Worm (Caenorhabditis elegans) whole organism, L4 larva: ENCODE data around the gene srx-125.

Source experiments
- D1046.2 ChIP-seq: fragments of 200-800 bp; sonication (Bioruptor generic); IDR thresholded peaks from 2 replicates; pipeline ENCODE4 v1.3.6; 2022; ENCODE audit warnings: missing genetic modification characterization, missing compliant biosample characterization
- F37D6.2 ChIP-seq: sonication (generic microtip); optimal IDR thresholded peaks from 2 replicates; lab custom pipeline; 2016; ENCODE audit warnings: mild to moderate bottlenecking, missing genetic modification characterization, missing compliant biosample characterization
- F44E2.7 ChIP-seq: fragments of 200-800 bp; sonication (Bioruptor generic); IDR thresholded peaks from 2 replicates; pipeline ENCODE4 v2.1.2; 2022; ENCODE audit warnings: missing genetic modification characterization, missing compliant biosample characterization
- R02D3.7 ChIP-seq: fragments of 150-350 bp; sonication (generic microtip); optimal IDR thresholded peaks from 3 replicates; lab custom pipeline; 2014; ENCODE audit warnings: missing biosample characterization, missing genetic modification characterization
- Y75B8A.6 ChIP-seq: fragments of 200-800 bp; sonication (Bioruptor generic); IDR thresholded peaks from 2 replicates; pipeline ENCODE4 v1.3.6; 2022; ENCODE audit warnings: missing genetic modification reagents, missing genetic modification characterization, missing compliant biosample characterization
- ama-1 ChIP-seq: fragments of 150-350 bp; optimal IDR thresholded peaks from 2 replicates; lab custom pipeline; 2014; ENCODE audit warnings: inconsistent platforms, mixed read lengths
- attf-4 ChIP-seq: sonication (generic microtip); optimal IDR thresholded peaks from 3 replicates; lab custom pipeline; 2017; ENCODE audit warnings: missing biosample characterization, missing genetic modification characterization
- ces-1 ChIP-seq: fragments of 150-350 bp; sonication (generic microtip); optimal IDR thresholded peaks from 4 replicates; lab custom pipeline; 2014; ENCODE audit warnings: missing biosample characterization, missing genetic modification reagents, missing genetic modification characterization
- daf-16 ChIP-seq, 3 experiments: sonication (generic microtip); optimal IDR thresholded peaks; 2 replicates each; lab custom pipeline; 2016 to 2017; ENCODE audit warnings: missing genetic modification characterization in 3 of 3, missing genetic modification reagents in 3 of 3, mild to moderate bottlenecking in 2 of 3, missing compliant biosample characterization in 2 of 3, missing biosample characterization in 1 of 3, moderate library complexity in 1 of 3
- daf-8 ChIP-seq: fragments of 200-800 bp; sonication (Bioruptor generic); IDR thresholded peaks from 2 replicates; pipeline ENCODE4 v1.3.6; 2022; ENCODE audit warnings: missing genetic modification characterization, missing compliant biosample characterization
- duxl-1 ChIP-seq: sonication (generic microtip); optimal IDR thresholded peaks from 2 replicates; lab custom pipeline; 2016; ENCODE audit warnings: mild to moderate bottlenecking, missing genetic modification characterization, moderate library complexity, missing compliant biosample characterization; ENCODE audit not compliant: poor library complexity
- hlh-30 ChIP-seq: sonication (generic microtip); optimal IDR thresholded peaks from 2 replicates; lab custom pipeline; 2017; ENCODE audit warnings: antibody characterized with exemption, mild to moderate bottlenecking, missing genetic modification characterization, missing compliant biosample characterization; ENCODE audit not compliant: insufficient read depth
- lim-7 ChIP-seq: fragments of 200-800 bp; sonication (Bioruptor generic); IDR thresholded peaks from 2 replicates; pipeline ENCODE4 v1.3.6; 2022; ENCODE audit warnings: missing genetic modification characterization, missing compliant biosample characterization
- lin-39 ChIP-seq: fragments of 150-350 bp; optimal IDR thresholded peaks from 2 replicates; lab custom pipeline; 2014; ENCODE audit warnings: missing biosample characterization, missing genetic modification reagents, missing genetic modification characterization
- lir-3 ChIP-seq: sonication (generic microtip); optimal IDR thresholded peaks from 2 replicates; lab custom pipeline; 2016; ENCODE audit warnings: mild to moderate bottlenecking, missing genetic modification characterization, missing compliant biosample characterization
- mdl-1 ChIP-seq, 2 experiments: fragments of 150-350 bp in 1 of 2; sonication (generic microtip) in 1 of 2; optimal IDR thresholded peaks; 2 replicates each; lab custom pipeline; 2014 to 2017; ENCODE audit warnings: missing biosample characterization in 2 of 2, missing genetic modification characterization in 2 of 2
- mxl-2 ChIP-seq: fragments of 200-800 bp; sonication (Bioruptor generic); conservative IDR thresholded peaks from 2 replicates; pipeline ENCODE4 v1.3.6; 2022; ENCODE audit warnings: missing genetic modification reagents, missing genetic modification characterization, missing compliant biosample characterization
- nhr-10 ChIP-seq: fragments of 150-350 bp; optimal IDR thresholded peaks from 2 replicates; lab custom pipeline; 2014; ENCODE audit warnings: missing biosample characterization, missing genetic modification characterization
- nhr-111 ChIP-seq: fragments of 200-800 bp; sonication (Bioruptor generic); optimal IDR thresholded peaks from 2 replicates; lab custom pipeline; 2018; ENCODE audit warnings: mild to moderate bottlenecking, missing genetic modification characterization, missing compliant biosample characterization
- nhr-6 ChIP-seq: fragments of 150-350 bp; optimal IDR thresholded peaks from 2 replicates; lab custom pipeline; 2014; ENCODE audit warnings: missing biosample characterization, missing genetic modification characterization
- nhr-77 ChIP-seq: fragments of 150-350 bp; optimal IDR thresholded peaks from 2 replicates; lab custom pipeline; 2014; ENCODE audit warnings: missing biosample characterization, missing genetic modification characterization
- rbr-2 ChIP-seq: sonication (generic microtip); optimal IDR thresholded peaks from 2 replicates; lab custom pipeline; 2016; ENCODE audit warnings: missing genotype, missing genetic modification characterization, missing compliant biosample characterization
- spr-1 ChIP-seq: sonication (generic microtip); optimal IDR thresholded peaks from 2 replicates; lab custom pipeline; 2016; ENCODE audit warnings: mild to moderate bottlenecking, missing genetic modification characterization, missing compliant biosample characterization
- unc-130 ChIP-seq: sonication (generic microtip); optimal IDR thresholded peaks from 2 replicates; lab custom pipeline; 2016; ENCODE audit warnings: missing genetic modification reagents, missing genetic modification characterization, missing compliant biosample characterization
- unc-62 ChIP-seq, 3 experiments: fragments of 150-350 bp in 1 of 3; sonication (generic microtip); optimal IDR thresholded peaks in 2 of 3; peaks in 1 of 3; 1 replicate in 1 of 3; 2 replicates in 2 of 3; lab custom pipeline; 2014 to 2017; ENCODE audit warnings: missing biosample characterization in 3 of 3, missing genetic modification characterization in 3 of 3, missing genetic modification reagents in 3 of 3, missing genotype in 1 of 3
- vab-7 ChIP-seq: fragments of 200-800 bp; sonication (Bioruptor generic); IDR thresholded peaks from 2 replicates; pipeline ENCODE4 v1.3.6; 2022; ENCODE audit warnings: missing genetic modification reagents, missing genetic modification characterization, missing compliant biosample characterization
- zfp-3 ChIP-seq: fragments of 200-800 bp; sonication (Bioruptor generic); conservative IDR thresholded peaks from 2 replicates; pipeline ENCODE4 v1.3.6; 2022; ENCODE audit warnings: missing genetic modification reagents, missing genetic modification characterization, missing compliant biosample characterization
- zip-11 ChIP-seq: fragments of 200-800 bp; sonication (Bioruptor generic); IDR thresholded peaks from 2 replicates; pipeline ENCODE4 v1.3.6; 2022; ENCODE audit warnings: missing genetic modification characterization, missing compliant biosample characterization
- zip-2 ChIP-seq: fragments of 150-350 bp; optimal IDR thresholded peaks from 2 replicates; lab custom pipeline; 2014; ENCODE audit warnings: missing biosample characterization, missing genetic modification characterization

The srx-125 gene

DNA sequence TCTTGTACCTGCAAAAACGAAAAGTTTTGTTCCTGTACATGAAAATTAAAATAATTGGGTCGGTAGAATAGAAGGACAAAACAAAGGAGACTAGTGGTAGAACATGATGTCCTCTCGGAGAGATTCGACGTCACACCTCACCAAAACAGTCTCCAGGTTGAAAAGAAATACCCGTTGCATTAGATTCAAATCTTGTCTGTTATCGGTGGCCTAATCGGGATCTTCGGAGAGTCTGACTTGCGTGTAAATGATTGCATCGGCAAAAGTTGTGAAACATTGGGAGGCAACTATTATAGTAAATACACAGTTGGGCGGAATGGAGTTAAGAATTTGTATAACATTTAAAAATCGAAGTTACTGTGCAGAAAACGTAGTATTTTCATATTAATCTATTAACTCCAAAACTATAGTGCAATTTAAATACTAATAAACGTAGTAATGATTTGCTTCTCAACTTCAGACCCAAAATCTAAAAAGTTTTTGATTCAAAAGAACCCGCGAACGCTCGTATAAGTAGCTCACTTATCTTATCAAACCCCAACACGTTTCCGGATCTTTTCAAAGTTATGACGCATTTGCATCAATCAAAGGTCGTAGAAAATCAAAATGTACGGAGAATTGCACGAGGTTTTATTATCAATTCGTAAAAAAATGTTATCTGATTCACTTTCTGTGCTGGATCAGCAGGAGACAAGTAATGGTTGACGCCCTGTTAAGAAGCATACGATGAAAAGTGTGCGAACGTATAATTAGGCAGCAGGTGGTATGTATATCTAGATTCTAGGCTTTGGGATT, 33.5 kb upstream of the srx-125 start, which contains the start of gene nhr-168 (continued):
- TF ChIP-seq zip-11 (GFP tag; lab: Robert Waterston, UW): no peak
- peak; percentile 58 for TF ChIP-seq nhr-77 (tag; lab: Kevin White, UChicago)

DNA sequence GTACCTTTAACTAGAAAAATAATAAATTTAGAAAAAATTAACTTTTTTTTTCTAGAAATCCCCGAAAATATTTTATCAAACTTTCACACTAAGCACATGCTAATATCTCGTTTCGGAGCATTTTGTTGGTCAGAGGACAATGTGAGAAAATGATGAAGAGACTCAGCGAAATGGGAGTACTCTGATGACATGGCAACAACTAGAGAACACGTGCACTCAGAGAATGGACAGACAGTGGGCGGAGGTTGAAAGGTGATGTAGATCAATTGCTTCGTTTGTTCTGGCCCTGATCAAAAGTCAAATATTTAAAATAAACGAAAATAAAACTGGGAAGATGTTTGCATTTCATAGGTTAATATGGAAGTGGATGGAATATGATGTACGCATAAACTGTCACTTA, 32.7 kb upstream of the srx-125 start:
- TF ChIP-seq attf-4 (tag; lab: Kevin White, UChicago) (no peak), hlh-30 (tag; lab: Kevin White, UChicago) (peak; percentile 60)
- TF ChIP-seq, all 104 proteins: peak for 1

DNA sequence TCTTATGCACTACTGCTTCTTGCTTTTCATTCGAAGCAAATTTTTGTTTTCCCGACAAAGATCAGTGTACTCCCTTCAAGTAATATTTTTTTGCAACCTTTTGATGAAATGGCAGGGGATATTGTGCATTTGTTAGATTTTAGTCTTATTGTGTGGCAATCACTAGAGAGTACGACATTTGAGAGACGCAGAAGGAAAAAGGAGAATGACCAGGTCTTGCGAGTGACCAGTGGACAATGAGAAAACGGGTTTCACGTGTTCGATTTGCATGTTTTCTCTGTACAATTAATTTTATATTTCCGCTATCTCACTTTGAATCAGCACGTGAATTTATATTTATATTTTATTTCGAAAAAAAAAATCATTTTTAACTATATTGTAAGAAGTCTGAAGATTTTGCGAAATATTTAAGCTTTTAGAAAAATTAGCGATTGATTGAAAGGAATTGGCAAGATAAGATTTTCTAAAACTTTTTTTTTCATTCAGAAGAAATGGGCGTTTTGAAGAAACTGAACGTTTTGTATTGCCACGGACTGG, 31.2 kb upstream of the srx-125 start, which contains the start of gene C50B6.9:
Gene C50B6.9, plus strand, starts transcription at position 487 of the 537 bp plus-strand sequence.
- TF ChIP-seq mxl-2 (no peak), zfp-3 (GFP tag; lab: Robert Waterston, UW) (no peak), F44E2.7 (GFP tag; lab: Robert Waterston, UW) (no peak), daf-16 (GFP tag; optimal IDR thresholded peaks at IDR 0.05; lab: Kevin White, UChicago) (no peak), daf-16 (tag; optimal IDR thresholded peaks at IDR 0.05; lab: Kevin White, UChicago) (no peak), ama-1 (lab: Kevin White, UChicago) (no peak), lim-7 (no peak), nhr-6 (tag; lab: Kevin White, UChicago) (peak; percentile 14), zip-2 (no peak), hlh-30 (tag; lab: Kevin White, UChicago) (peak; percentile 80), lin-39 (tag; lab: Kevin White, UChicago) (no peak), unc-130 (GFP tag; lab: Kevin White, UChicago) (no peak), F37D6.2 (no peak), daf-8 (no peak), lir-3 (tag; lab: Kevin White, UChicago) (no peak), duxl-1 (no peak), unc-62 (GFP tag; optimal IDR thresholded peaks at IDR 0.05 in 1 of 2; lab: Kevin White, UChicago) (peak in 1 of 2 experiments; percentile 28), unc-62 (tag; optimal IDR thresholded peaks at IDR 0.05; lab: Kevin White, UChicago) (no peak), R02D3.7 (no peak), ces-1 (GFP tag; lab: Kevin White, UChicago) (no peak), nhr-111 (GFP tag; lab: Kevin White, UChicago) (no peak), mdl-1 (tag; optimal IDR thresholded peaks at IDR 0.05; lab: Kevin White, UChicago) (peak in 1 of 2 experiments; percentile 52), Y75B8A.6 (GFP tag; lab: Robert Waterston, UW) (no peak), rbr-2 (no peak), D1046.2 (GFP tag; lab: Robert Waterston, UW) (no peak)

DNA sequence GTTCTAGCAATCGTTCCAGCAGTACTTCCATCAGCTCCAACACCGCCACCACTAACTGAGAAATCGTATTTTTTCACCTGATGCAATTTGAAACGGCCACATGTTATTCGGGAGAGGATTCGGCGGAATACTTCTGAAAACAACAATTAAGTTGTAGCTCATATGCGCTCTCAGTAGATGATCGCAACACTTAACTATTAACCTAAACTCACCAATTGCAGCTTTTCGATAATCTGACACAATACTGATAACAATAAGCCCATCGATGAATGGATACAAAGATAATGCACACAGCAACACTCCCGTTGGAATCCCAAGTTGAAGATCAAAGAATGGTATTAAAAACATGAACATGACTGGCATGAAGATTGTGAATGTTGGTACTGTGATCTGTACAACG, 29.1 kb upstream of the srx-125 start:
- TF ChIP-seq nhr-10 (no peak), unc-62 (GFP tag; optimal IDR thresholded peaks at IDR 0.05 in 1 of 2; lab: Kevin White, UChicago) (peak in 1 of 2 experiments; percentile 96), unc-62 (tag; optimal IDR thresholded peaks at IDR 0.05; lab: Kevin White, UChicago) (no peak)
- TF ChIP-seq, all 104 proteins: peak for 1

DNA sequence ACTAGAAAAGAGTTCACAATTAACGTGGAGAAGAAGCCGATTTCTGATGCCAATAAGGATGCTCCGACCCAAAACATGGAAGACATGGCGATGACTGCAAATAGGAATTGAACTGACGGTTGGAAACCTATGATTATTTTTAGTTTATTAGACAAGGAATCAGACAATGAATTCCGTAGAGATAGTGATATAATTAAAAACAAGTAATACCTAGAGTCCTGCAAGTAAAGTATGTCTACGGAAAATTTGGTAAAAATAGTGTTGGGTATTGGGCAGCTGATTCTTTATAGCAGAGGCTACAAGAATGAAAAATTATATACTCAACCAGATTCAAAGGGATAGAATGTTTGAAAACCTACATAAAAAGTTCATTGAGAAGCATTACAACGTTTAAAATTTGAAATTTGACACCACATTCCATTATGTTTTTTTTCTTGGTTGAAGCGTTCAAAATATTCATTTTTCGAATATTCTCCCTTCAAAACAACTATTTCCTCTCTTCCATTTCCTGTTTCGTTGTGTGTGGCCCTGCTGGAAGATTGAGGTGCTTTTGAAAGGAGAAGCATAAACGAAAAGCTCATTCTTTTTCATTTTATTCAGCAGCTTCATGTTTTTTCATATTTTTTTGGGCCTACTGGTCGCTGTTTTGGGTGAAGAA, 27.4 kb upstream of the srx-125 start, which contains the start of the genes str-4 and lgc-48:
Gene str-4, minus strand, starts transcription at position 101 of the 658 bp plus-strand sequence.
Gene lgc-48, plus strand, starts transcription at position 608 of the 658 bp plus-strand sequence.
- TF ChIP-seq vab-7 (GFP tag; lab: Robert Waterston, UW) (no peak), unc-62 (GFP tag; optimal IDR thresholded peaks at IDR 0.05 in 1 of 2; lab: Kevin White, UChicago) (peak in 1 of 2 experiments; percentile 11), unc-62 (tag; optimal IDR thresholded peaks at IDR 0.05; lab: Kevin White, UChicago) (no peak), spr-1 (tag; lab: Kevin White, UChicago) (no peak)
